Worm (Caenorhabditis elegans) whole organism, early embryonic: ENCODE measurements around the gene K11H12.5.

Experiments used
- B0310.2 ChIP-seq: sonication (generic microtip); optimal IDR thresholded peaks from 2 replicates; lab custom pipeline; 2016; ENCODE audit warnings: mild to moderate bottlenecking, missing genetic modification characterization, missing compliant biosample characterization
- F13C5.2 ChIP-seq: sonication (generic microtip); optimal IDR thresholded peaks from 2 replicates; lab custom pipeline; 2017; ENCODE audit warnings: mild to moderate bottlenecking, missing genetic modification characterization, inconsistent platforms, missing compliant biosample characterization
- aly-1 ChIP-seq: sonication (generic microtip); optimal IDR thresholded peaks from 2 replicates; lab custom pipeline; 2016; ENCODE audit warnings: missing genetic modification characterization, missing compliant biosample characterization
- ama-1 ChIP-seq: fragments of 150-350 bp; optimal IDR thresholded peaks from 2 replicates; lab custom pipeline; 2014
- ceh-13 ChIP-seq: fragments of 200-800 bp; sonication (Bioruptor generic); optimal IDR thresholded peaks from 2 replicates; lab custom pipeline; 2018; ENCODE audit warnings: mild to moderate bottlenecking, missing genetic modification characterization, missing compliant biosample characterization
- ceh-36 ChIP-seq: sonication (generic microtip); optimal IDR thresholded peaks from 2 replicates; lab custom pipeline; 2016; ENCODE audit warnings: missing genetic modification characterization, inconsistent platforms, missing compliant biosample characterization
- ets-7 ChIP-seq: sonication (generic microtip); optimal IDR thresholded peaks from 2 replicates; lab custom pipeline; 2016; ENCODE audit warnings: missing genotype, missing genetic modification characterization, missing compliant biosample characterization
- flt-1 ChIP-seq: fragments of 200-800 bp; sonication (Bioruptor generic); IDR thresholded peaks from 2 replicates; pipeline ENCODE4 v1.3.6; 2022; ENCODE audit warnings: missing genetic modification characterization, missing compliant biosample characterization
- hmbx-1 ChIP-seq: sonication (generic microtip); optimal IDR thresholded peaks from 2 replicates; lab custom pipeline; 2016; ENCODE audit warnings: mild to moderate bottlenecking, missing genetic modification characterization, missing compliant biosample characterization
- hmg-4 ChIP-seq: fragments of 200-800 bp; sonication (Bioruptor generic); optimal IDR thresholded peaks from 2 replicates; lab custom pipeline; 2018; ENCODE audit warnings: mild to moderate bottlenecking, missing genetic modification characterization, missing compliant biosample characterization
- hnd-1 ChIP-seq: sonication (generic microtip); optimal IDR thresholded peaks from 2 replicates; lab custom pipeline; 2016; ENCODE audit warnings: missing genetic modification characterization, missing compliant biosample characterization
- pes-1 ChIP-seq: fragments of 200-800 bp; sonication (Bioruptor generic); IDR thresholded peaks from 2 replicates; pipeline ENCODE4 v1.3.6; 2022; ENCODE audit warnings: missing genetic modification reagents, missing genetic modification characterization, missing compliant biosample characterization
- scrt-1 ChIP-seq: fragments of 200-800 bp; sonication (Bioruptor generic); IDR thresholded peaks from 2 replicates; pipeline ENCODE4 v1.3.6; 2022; ENCODE audit warnings: missing genetic modification characterization, missing compliant biosample characterization
- sea-1 ChIP-seq: fragments of 200-800 bp; sonication (Bioruptor generic); conservative IDR thresholded peaks from 2 replicates; pipeline ENCODE4 v1.3.6; 2022; ENCODE audit warnings: missing genetic modification characterization, missing compliant biosample characterization
- tbx-11 ChIP-seq: fragments of 200-800 bp; sonication (Bioruptor generic); IDR thresholded peaks from 2 replicates; pipeline ENCODE4 v1.3.6; 2022; ENCODE audit warnings: missing genetic modification characterization, missing compliant biosample characterization
- tbx-37 ChIP-seq: fragments of 200-800 bp; sonication (Bioruptor generic); conservative IDR thresholded peaks from 2 replicates; pipeline ENCODE4 v1.3.6; 2022; ENCODE audit warnings: missing genetic modification reagents, missing genetic modification characterization, missing compliant biosample characterization
- tra-4 ChIP-seq: sonication (generic microtip); optimal IDR thresholded peaks from 2 replicates; lab custom pipeline; 2017; ENCODE audit warnings: missing genetic modification characterization, missing compliant biosample characterization

The K11H12.5 gene

ce11 chrIV:661623-662022 lies 14.8 kb upstream of the K11H12.5 start:
- no peak for TF ChIP-seq ceh-36 (tag; lab: Kevin White, UChicago)
- TF ChIP-seq tbx-11 (GFP tag; lab: Robert Waterston, UW): no peak
- no peak for TF ChIP-seq hmbx-1 (tag; lab: Kevin White, UChicago)
- TF ChIP-seq F13C5.2 (tag; lab: Kevin White, UChicago): no peak

ce11 chrIV:664122-664521 lies 12.3 kb upstream of the K11H12.5 start:
- no peak for TF ChIP-seq pes-1 (GFP tag; lab: Robert Waterston, UW)
- TF ChIP-seq ama-1 (lab: Kevin White, UChicago): no peak

ce11 chrIV:665225-665624 lies 11.2 kb upstream of the K11H12.5 start, which contains the start of gene K11H12.7:
K11H12.7 (plus strand) TSS chrIV:665525.
- no peak for TF ChIP-seq tbx-11 (GFP tag; lab: Robert Waterston, UW)

- TF ChIP-seq hmg-4 (GFP tag; lab: Kevin White, UChicago) (no peak), ceh-13 (no peak), tra-4 (tag; lab: Kevin White, UChicago) (no peak), pes-1 (GFP tag; lab: Robert Waterston, UW) (no peak), tbx-37 (no peak), hnd-1 (tag; lab: Kevin White, UChicago) (no peak), hmbx-1 (tag; lab: Kevin White, UChicago) (no peak), aly-1 (tag; lab: Kevin White, UChicago) (no peak), tbx-11 (GFP tag; lab: Robert Waterston, UW) (no peak), ama-1 (lab: Kevin White, UChicago) (no peak), sea-1 (GFP tag; lab: Robert Waterston, UW) (no peak), F13C5.2 (tag; lab: Kevin White, UChicago) (no peak), scrt-1 (GFP tag; lab: Robert Waterston, UW) (no peak), ceh-36 (tag; lab: Kevin White, UChicago) (no peak), flt-1 (no peak)
These were observed 9.4 kb upstream of the K11H12.5 start, which contains the start of gene K11H12.6 for ce11 chrIV:666991-667390. K11H12.6 (plus strand) TSS chrIV:667291.

ce11 chrIV:670455-670854 lies 5.9 kb upstream of the K11H12.5 start, which contains the start of gene K11H12.11:
K11H12.11 (minus strand) TSS chrIV:670555.
- TF ChIP-seq ceh-13: no peak
- no peak for TF ChIP-seq ama-1 (lab: Kevin White, UChicago)
- no peak for TF ChIP-seq ceh-36 (tag; lab: Kevin White, UChicago)
- no peak for TF ChIP-seq tbx-11 (GFP tag; lab: Robert Waterston, UW)
- TF ChIP-seq pes-1 (GFP tag; lab: Robert Waterston, UW): no peak
- TF ChIP-seq aly-1 (tag; lab: Kevin White, UChicago): no peak
- no peak for TF ChIP-seq scrt-1 (GFP tag; lab: Robert Waterston, UW)
- TF ChIP-seq tbx-37: no peak

ce11 chrIV:673313-673712 lies 3.1 kb upstream of the K11H12.5 start, which contains the start of gene K11H12.3:
K11H12.3 (minus strand) TSS chrIV:673480.
- no peak for TF ChIP-seq sea-1 (GFP tag; lab: Robert Waterston, UW)
- TF ChIP-seq ceh-13: no peak
- no peak for TF ChIP-seq tbx-11 (GFP tag; lab: Robert Waterston, UW)
- no peak for TF ChIP-seq hnd-1 (tag; lab: Kevin White, UChicago)

ce11 chrIV:675471-676159 lies 765 bp upstream of the K11H12.5 start, which contains the start of the genes K11H12.4 and K11H12.10:
K11H12.4 (minus strand) TSS chrIV:675883.
K11H12.10 (plus strand) TSS chrIV:676075.
- no peak for TF ChIP-seq aly-1 (tag; lab: Kevin White, UChicago)
- no peak for TF ChIP-seq B0310.2
- no peak for TF ChIP-seq scrt-1 (GFP tag; lab: Robert Waterston, UW)
- no peak for TF ChIP-seq hmg-4 (GFP tag; lab: Kevin White, UChicago)
- TF ChIP-seq ets-7 (tag; lab: Kevin White, UChicago): no peak
- TF ChIP-seq tbx-37: no peak

- TF ChIP-seq tra-4 (tag; lab: Kevin White, UChicago): peak; percentile 2
- TF ChIP-seq scrt-1 (GFP tag; lab: Robert Waterston, UW): peak; percentile 87
- TF ChIP-seq sea-1 (GFP tag; lab: Robert Waterston, UW): peak; percentile 85
- peak; percentile 74 for TF ChIP-seq ceh-13
- TF ChIP-seq hnd-1 (tag; lab: Kevin White, UChicago): peak; percentile 72
- no peak for TF ChIP-seq ama-1 (lab: Kevin White, UChicago)
- peak; percentile 50 for TF ChIP-seq ets-7 (tag; lab: Kevin White, UChicago)
- peak; percentile 84 for TF ChIP-seq aly-1 (tag; lab: Kevin White, UChicago)
- peak; percentile 73 for TF ChIP-seq B0310.2
- TF ChIP-seq hmbx-1 (tag; lab: Kevin White, UChicago): peak; percentile 41
- TF ChIP-seq F13C5.2 (tag; lab: Kevin White, UChicago): peak; percentile 70
- TF ChIP-seq tbx-11 (GFP tag; lab: Robert Waterston, UW): peak; percentile 85
- TF ChIP-seq hmg-4 (GFP tag; lab: Kevin White, UChicago): peak; percentile 93
- TF ChIP-seq flt-1: peak; percentile 86
- TF ChIP-seq pes-1 (GFP tag; lab: Robert Waterston, UW): peak; percentile 89
- TF ChIP-seq ceh-36 (tag; lab: Kevin White, UChicago): peak; percentile 68
- peak; percentile 79 for TF ChIP-seq tbx-37
These were observed 6.5 kb downstream of the K11H12.5 start for ce11 chrIV:682726-683340.
